Fruit fly (Drosophila melanogaster) whole organism, embryonic: ENCODE data around the gene CG46464.
A peak's percentile ranks its signal among the peaks of the same experiment; 100 is the strongest.

Experiments
- Atf3 ChIP-seq: fragments of 200-800 bp; sonication (Bioruptor generic); optimal IDR thresholded peaks from 3 replicates; lab custom pipeline; 2016; ENCODE audit warnings: missing biosample characterization, missing genetic modification characterization
- BEAF-32 ChIP-seq: fragments of 200-800 bp; sonication (Bioruptor generic); optimal IDR thresholded peaks from 3 replicates; lab custom pipeline; 2017; ENCODE audit warnings: missing biosample characterization, missing genetic modification characterization, mild to moderate bottlenecking, moderate library complexity, missing genetic modification reagents
- CG12104 ChIP-seq: fragments of 200-800 bp; sonication (Bioruptor generic); optimal IDR thresholded peaks from 3 replicates; lab custom pipeline; 2016; ENCODE audit warnings: missing biosample characterization, missing genetic modification characterization
- CG12236 ChIP-seq: fragments of 200-800 bp; sonication (Bioruptor generic); optimal IDR thresholded peaks from 2 replicates; lab custom pipeline; 2016; ENCODE audit warnings: missing biosample characterization, missing genetic modification characterization
- CG12299 ChIP-seq: fragments of 200-800 bp; sonication (Bioruptor generic); optimal IDR thresholded peaks from 2 replicates; lab custom pipeline; 2018; ENCODE audit warnings: missing biosample characterization, mild to moderate bottlenecking, missing genetic modification characterization
- CG13287 ChIP-seq: fragments of 200-800 bp; sonication (Bioruptor generic); IDR thresholded peaks from 2 replicates; pipeline ENCODE4 v1.3.6; 2022; ENCODE audit warnings: missing biosample characterization, missing genetic modification characterization; ENCODE audit not compliant: partially characterized antibody
- CG14441 ChIP-seq: fragments of 200-800 bp; sonication (Bioruptor generic); IDR thresholded peaks from 2 replicates; pipeline ENCODE4 v1.3.6; 2022; ENCODE audit warnings: missing biosample characterization, missing genetic modification characterization
- CG14965 ChIP-seq: fragments of 200-800 bp; sonication (Bioruptor generic); optimal IDR thresholded peaks from 2 replicates; lab custom pipeline; 2016; ENCODE audit warnings: missing biosample characterization, missing genetic modification characterization, borderline replicate concordance
- CG17568 ChIP-seq: fragments of 200-800 bp; sonication (Bioruptor generic); optimal IDR thresholded peaks from 2 replicates; lab custom pipeline; 2018; ENCODE audit warnings: missing biosample characterization, mild to moderate bottlenecking, missing genetic modification characterization, moderate library complexity
- CG18476 ChIP-seq: fragments of 200-800 bp; sonication (Bioruptor generic); optimal IDR thresholded peaks from 2 replicates; lab custom pipeline; 2016; ENCODE audit warnings: missing biosample characterization, mild to moderate bottlenecking, missing genetic modification characterization
- CG18619 ChIP-seq: fragments of 200-800 bp; sonication (Bioruptor generic); optimal IDR thresholded peaks from 3 replicates; lab custom pipeline; 2017; ENCODE audit warnings: missing biosample characterization, mild to moderate bottlenecking, missing genetic modification characterization
- CG2199 ChIP-seq: fragments of 200-800 bp; sonication (Bioruptor generic); IDR thresholded peaks from 3 replicates; pipeline ENCODE4 v1.3.6; 2022; ENCODE audit warnings: missing biosample characterization, missing genetic modification characterization
- CG33213 ChIP-seq: fragments of 200-800 bp; sonication (Bioruptor generic); optimal IDR thresholded peaks from 3 replicates; lab custom pipeline; 2016; ENCODE audit warnings: missing biosample characterization, missing genetic modification characterization
- CG34224 ChIP-seq: fragments of 200-800 bp; sonication (Bioruptor generic); IDR thresholded peaks from 3 replicates; pipeline ENCODE4 v1.3.6; 2022; ENCODE audit warnings: missing biosample characterization, missing genetic modification characterization; ENCODE audit not compliant: partially characterized antibody
- CG4328 ChIP-seq: fragments of 200-800 bp; sonication (Bioruptor generic); optimal IDR thresholded peaks from 3 replicates; lab custom pipeline; 2017; ENCODE audit warnings: missing biosample characterization, missing genetic modification reagents, missing genetic modification characterization
- CG5953 ChIP-seq: fragments of 200-800 bp; sonication (Bioruptor generic); IDR thresholded peaks from 2 replicates; pipeline ENCODE4 v1.3.6; 2022; ENCODE audit warnings: missing biosample characterization, missing genetic modification characterization
- CG7745 ChIP-seq: fragments of 200-800 bp; sonication (Bioruptor generic); optimal IDR thresholded peaks from 2 replicates; lab custom pipeline; 2018; ENCODE audit warnings: missing biosample characterization, mild to moderate bottlenecking, missing genetic modification characterization, moderate library complexity
- CG8765 ChIP-seq: fragments of 200-800 bp; sonication (Bioruptor generic); IDR thresholded peaks from 2 replicates; pipeline ENCODE4 v1.3.6; 2022; ENCODE audit warnings: missing biosample characterization, missing genetic modification characterization
- CG9215 ChIP-seq: fragments of 200-800 bp; sonication (Bioruptor generic); IDR thresholded peaks from 2 replicates; pipeline ENCODE4 v1.3.6; 2022; ENCODE audit warnings: missing biosample characterization, missing genetic modification characterization
- Deaf1 ChIP-seq: fragments of 200-800 bp; optimal IDR thresholded peaks from 3 replicates; lab custom pipeline; 2019; ENCODE audit warnings: missing biosample characterization, mild to moderate bottlenecking, missing genetic modification characterization, moderate library complexity
- Dek ChIP-seq: fragments of 200-800 bp; sonication (Bioruptor generic); optimal IDR thresholded peaks from 3 replicates; lab custom pipeline; 2019; ENCODE audit warnings: missing biosample characterization, mild to moderate bottlenecking, missing genetic modification characterization, moderate library complexity
- E2f2 ChIP-seq: fragments of 200-800 bp; sonication (Bioruptor generic); IDR thresholded peaks from 2 replicates; pipeline ENCODE4 v1.3.6; 2022; ENCODE audit warnings: missing biosample characterization, missing genetic modification characterization
- Eip74EF ChIP-seq, 2 experiments: fragments of 200-800 bp in 1 of 2; fragments of >200 bp in 1 of 2; sonication (Bioruptor generic) in 1 of 2; optimal IDR thresholded peaks; 2 replicates each; lab custom pipeline; 2017 to 2019; ENCODE audit warnings: missing biosample characterization in 2 of 2, missing genetic modification characterization in 2 of 2, mild to moderate bottlenecking in 1 of 2, moderate library complexity in 1 of 2
- HLH54F ChIP-seq: fragments of 200-800 bp; sonication (Bioruptor generic); optimal IDR thresholded peaks from 3 replicates; lab custom pipeline; 2016; ENCODE audit warnings: missing biosample characterization, missing genetic modification characterization
- HmgD ChIP-seq: fragments of 200-800 bp; sonication (Bioruptor generic); optimal IDR thresholded peaks from 3 replicates; lab custom pipeline; 2016; ENCODE audit warnings: missing biosample characterization, missing genetic modification characterization
- NfI ChIP-seq: fragments of 200-800 bp; sonication (Bioruptor generic); optimal IDR thresholded peaks from 3 replicates; lab custom pipeline; 2018; ENCODE audit warnings: missing biosample characterization, mild to moderate bottlenecking, missing genetic modification characterization, moderate library complexity
- Ssrp ChIP-seq: fragments of 200-800 bp; sonication (Bioruptor generic); optimal IDR thresholded peaks from 2 replicates; lab custom pipeline; 2018; ENCODE audit warnings: missing biosample characterization, mild to moderate bottlenecking, missing genetic modification characterization, moderate library complexity
- Stat92E ChIP-seq, 3 experiments: fragments of >200 bp in 2 of 3; fragments of 200-800 bp in 1 of 3; sonication (Bioruptor generic) in 1 of 3; optimal IDR thresholded peaks; 2 replicates each; lab custom pipeline; 2017 to 2019; ENCODE audit warnings: missing biosample characterization in 3 of 3, missing genetic modification characterization in 3 of 3, mild to moderate bottlenecking in 1 of 3, moderate library complexity in 1 of 3
- ac ChIP-seq: fragments of 200-800 bp; sonication (Bioruptor generic); optimal IDR thresholded peaks from 3 replicates; lab custom pipeline; 2017; ENCODE audit warnings: missing biosample characterization, mild to moderate bottlenecking, missing genetic modification characterization
- ase ChIP-seq: fragments of 200-800 bp; sonication (Bioruptor generic); IDR thresholded peaks from 3 replicates; pipeline ENCODE4 v1.3.6; 2022; ENCODE audit warnings: missing biosample characterization, missing genetic modification characterization
- bsh ChIP-seq, 2 experiments: fragments of 200-800 bp; sonication (Bioruptor generic); optimal IDR thresholded peaks; 2 replicates each; lab custom pipeline; 2017 to 2018; ENCODE audit warnings: mild to moderate bottlenecking in 2 of 2, missing biosample characterization in 2 of 2, missing genetic modification characterization in 2 of 2, moderate library complexity in 1 of 2
- cg ChIP-seq: fragments of 200-800 bp; sonication (Bioruptor generic); optimal IDR thresholded peaks from 3 replicates; lab custom pipeline; 2019; ENCODE audit warnings: missing biosample characterization, mild to moderate bottlenecking, missing genetic modification characterization, moderate library complexity
- chn ChIP-seq: fragments of 200-800 bp; sonication (Bioruptor generic); optimal IDR thresholded peaks from 2 replicates; lab custom pipeline; 2016; ENCODE audit warnings: missing biosample characterization, missing genetic modification characterization
- crc ChIP-seq: fragments of 200-800 bp; sonication (Bioruptor generic); optimal IDR thresholded peaks from 2 replicates; lab custom pipeline; 2016; ENCODE audit warnings: missing biosample characterization, missing genetic modification characterization
- ems ChIP-seq: fragments of 200-800 bp; sonication (Bioruptor generic); optimal IDR thresholded peaks from 3 replicates; lab custom pipeline; 2016; ENCODE audit warnings: missing biosample characterization, missing genetic modification characterization
- exex ChIP-seq: fragments of 200-800 bp; sonication (Bioruptor generic); optimal IDR thresholded peaks from 4 replicates; lab custom pipeline; 2018; ENCODE audit warnings: missing biosample characterization, mild to moderate bottlenecking, missing genetic modification characterization, moderate library complexity
- gsb-n ChIP-seq: fragments of 200-800 bp; sonication (Bioruptor generic); optimal IDR thresholded peaks from 3 replicates; lab custom pipeline; 2018; ENCODE audit warnings: missing biosample characterization, mild to moderate bottlenecking, missing genetic modification characterization
- hbn ChIP-seq: fragments of 200-800 bp; sonication (Bioruptor generic); IDR thresholded peaks from 2 replicates; pipeline ENCODE4 v1.3.6; 2022; ENCODE audit warnings: missing biosample characterization, missing genetic modification characterization; ENCODE audit not compliant: partially characterized antibody
- hth ChIP-seq: fragments of >200 bp; optimal IDR thresholded peaks from 2 replicates; lab custom pipeline; 2017; ENCODE audit warnings: inconsistent platforms
- jumu ChIP-seq: fragments of 200-800 bp; sonication (Bioruptor generic); optimal IDR thresholded peaks from 3 replicates; lab custom pipeline; 2016; ENCODE audit warnings: missing biosample characterization, missing genetic modification characterization
- kah ChIP-seq: fragments of 200-800 bp; sonication (Bioruptor generic); optimal IDR thresholded peaks from 2 replicates; lab custom pipeline; 2018; ENCODE audit warnings: missing biosample characterization, mild to moderate bottlenecking, missing genetic modification characterization
- pan ChIP-seq, 4 experiments: fragments of >200 bp in 3 of 4; fragments of 200-800 bp in 1 of 4; sonication (Bioruptor generic) in 1 of 4; optimal IDR thresholded peaks in 3 of 4; IDR thresholded peaks in 1 of 4; 2 replicates each; pipeline versions ENCODE4 v1.3.6 to Lab custom; 2017 to 2022; ENCODE audit warnings: missing biosample characterization in 2 of 4, missing genetic modification characterization in 2 of 4, mixed read lengths in 1 of 4
- pb ChIP-seq: fragments of 200-800 bp; sonication (Bioruptor generic); optimal IDR thresholded peaks from 3 replicates; lab custom pipeline; 2016; ENCODE audit warnings: missing biosample characterization, missing genetic modification characterization
- pita ChIP-seq: fragments of 200-800 bp; sonication (Bioruptor generic); optimal IDR thresholded peaks from 2 replicates; lab custom pipeline; 2017; ENCODE audit warnings: missing biosample characterization, mild to moderate bottlenecking, missing genetic modification characterization
- pros ChIP-seq: fragments of 200-800 bp; sonication (Bioruptor generic); optimal IDR thresholded peaks from 3 replicates; lab custom pipeline; 2019; ENCODE audit warnings: missing biosample characterization, mild to moderate bottlenecking, missing genetic modification characterization, moderate library complexity
- row ChIP-seq: fragments of 200-800 bp; sonication (Bioruptor generic); IDR thresholded peaks from 3 replicates; pipeline ENCODE4 v1.3.6; 2022; ENCODE audit warnings: missing biosample characterization, missing genetic modification characterization
- sd ChIP-seq: fragments of 200-800 bp; sonication (Bioruptor generic); optimal IDR thresholded peaks from 3 replicates; lab custom pipeline; 2018; ENCODE audit warnings: missing biosample characterization, mild to moderate bottlenecking, missing genetic modification characterization, moderate library complexity
- wdn ChIP-seq: fragments of 200-800 bp; sonication (Bioruptor generic); IDR thresholded peaks from 2 replicates; pipeline ENCODE4 v1.3.6; 2022; ENCODE audit warnings: missing biosample characterization, missing genetic modification characterization
- zen ChIP-seq: fragments of 200-800 bp; sonication (Bioruptor generic); optimal IDR thresholded peaks from 3 replicates; lab custom pipeline; 2018; ENCODE audit warnings: missing biosample characterization, mild to moderate bottlenecking, missing genetic modification characterization, moderate library complexity

CG46464 gene

DNA sequence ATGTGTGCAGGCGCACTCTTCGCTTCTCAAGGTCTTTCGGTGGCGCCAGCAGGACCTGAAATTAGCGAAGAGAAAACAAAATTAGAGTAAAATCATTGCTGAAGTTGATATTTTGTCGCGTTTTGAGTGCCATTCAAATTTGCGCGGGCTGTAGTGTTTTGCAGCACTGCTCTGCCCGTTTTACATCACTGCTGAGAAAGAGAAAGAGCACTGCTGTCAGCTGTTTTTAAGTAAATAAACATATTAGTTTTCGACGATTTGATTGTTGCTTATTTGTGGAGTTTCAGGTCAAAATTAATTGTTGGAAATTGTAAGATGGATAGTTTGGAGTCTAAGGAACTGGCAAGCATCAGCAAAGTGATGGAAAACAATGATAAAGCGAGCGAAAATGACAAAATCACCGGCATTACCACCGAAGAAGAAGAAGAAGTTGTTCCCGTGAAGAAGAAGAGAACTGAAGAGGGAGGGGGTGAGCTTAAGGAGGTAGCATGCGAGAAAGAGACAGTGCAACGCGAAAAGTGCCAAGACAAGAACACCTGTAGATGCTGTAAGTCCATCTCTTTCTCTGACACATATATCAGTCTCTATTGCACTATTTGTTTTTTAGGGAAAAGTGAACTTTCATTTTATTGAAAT, 20.4 kb downstream of the CG46464 start, which contains the start of gene ENGase (continued):
- TF ChIP-seq kah (GFP tag; lab: Kevin White, UChicago) (peak; percentile 54), pita (GFP tag; lab: Kevin White, UChicago) (no peak), Ssrp (no peak), CG17568 (GFP tag; lab: Kevin White, UChicago) (no peak), hbn (GFP tag; lab: Robert Waterston, UW) (no peak), CG12104 (GFP tag; lab: Kevin White, UChicago) (no peak), CG18476 (GFP tag; lab: Kevin White, UChicago) (no peak), CG14965 (GFP tag; lab: Kevin White, UChicago) (no peak), row (no peak), cg (no peak), CG13287 (no peak), exex (no peak), chn (GFP tag; lab: Kevin White, UChicago) (peak; percentile 6), CG7745 (no peak), Stat92E (GFP tag; optimal IDR thresholded peaks at IDR 0.05; lab: Kevin White, UChicago) (no peak), hth (lab: Kevin White, UChicago) (no peak), BEAF-32 (peak; percentile 4), CG12299 (tag; lab: Kevin White, UChicago) (no peak), CG2199 (GFP tag; lab: Robert Waterston, UW) (no peak), pan (optimal IDR thresholded peaks at IDR 0.05; lab: Kevin White, UChicago) (no peak), pan (GFP tag; optimal IDR thresholded peaks at IDR 0.05 in 1 of 2, IDR thresholded peaks at IDR 0.05 in 1 of 2) (no peak), CG33213 (GFP tag; lab: Kevin White, UChicago) (no peak), CG12236 (GFP tag; lab: Kevin White, UChicago) (no peak), ems (GFP tag; lab: Kevin White, UChicago) (no peak), CG14441 (GFP tag; lab: Robert Waterston, UW) (no peak), Dek (no peak), jumu (GFP tag; lab: Kevin White, UChicago) (no peak), CG18619 (GFP tag; lab: Kevin White, UChicago) (no peak), CG8765 (GFP tag; lab: Robert Waterston, UW) (no peak), Atf3 (GFP tag; lab: Kevin White, UChicago) (no peak), zen (no peak), gsb-n (tag; lab: Kevin White, UChicago) (no peak), E2f2 (GFP tag; lab: Robert Waterston, UW) (peak; percentile 93), wdn (GFP tag; lab: Robert Waterston, UW) (no peak), pb (peak; percentile 36), ase (GFP tag; lab: Robert Waterston, UW) (no peak), ac (no peak), pros (GFP tag; lab: Kevin White, UChicago) (peak; percentile 62), CG34224 (GFP tag; lab: Robert Waterston, UW) (0 out of 3 replicates have a peak, but pooled peaks have one; percentile 11), sd (tag; lab: Kevin White, UChicago) (no peak), NfI (GFP tag; lab: Kevin White, UChicago) (peak; percentile 18), HLH54F (GFP tag; lab: Kevin White, UChicago) (no peak), CG9215 (GFP tag; lab: Robert Waterston, UW) (no peak), HmgD (no peak), crc (no peak), bsh (GFP tag; optimal IDR thresholded peaks at IDR 0.05; lab: Kevin White, UChicago) (no peak), Eip74EF (GFP tag; optimal IDR thresholded peaks at IDR 0.05; lab: Kevin White, UChicago) (no peak), Deaf1 (tag; lab: Kevin White, UChicago) (no peak), CG5953 (GFP tag; lab: Robert Waterston, UW) (no peak), CG4328 (GFP tag; lab: Kevin White, UChicago) (no peak)
